Worm (Caenorhabditis elegans): Measurements from ENCODE around the gene C45B11.6.

DNA sequence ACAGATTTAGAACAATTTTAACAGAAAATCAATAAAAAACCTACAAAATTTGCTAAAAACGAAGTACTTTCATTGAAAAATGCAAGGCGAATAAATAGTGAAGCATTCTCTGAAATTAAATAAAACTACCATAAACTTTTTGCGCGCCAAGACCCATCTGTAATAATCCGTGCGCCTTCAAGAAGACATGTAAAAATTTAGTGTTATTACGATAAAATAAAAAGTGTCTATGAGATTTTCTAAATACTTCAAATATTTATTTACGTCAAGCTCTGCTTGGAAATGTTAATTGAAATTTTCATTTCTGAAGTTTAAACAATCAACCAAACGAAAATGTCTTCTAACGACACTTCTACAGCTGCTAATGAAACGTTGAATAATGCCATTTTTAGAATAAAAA lies 3.8 kb upstream of the C45B11.6 start, which contains the start of gene C45B11.9:
- no peak for TF ChIP-seq madf-6 (GFP tag; IDR thresholded peaks at IDR 0.05)
- TF ChIP-seq pha-4 (tag; optimal IDR thresholded peaks at IDR 0.05) = no peak
- TF ChIP-seq ccch-3 (GFP tag; optimal IDR thresholded peaks at IDR 0.05) = no peak
- TF ChIP-seq fkh-3 (tag; optimal IDR thresholded peaks at IDR 0.05) = no peak
